Worm (Caenorhabditis elegans) whole organism, L2 larva: ENCODE results near the gene C28H8.2.
A peak's percentile ranks its signal among the peaks of the same experiment; 100 is the strongest.

Source experiments
- C34F6.9 ChIP-seq: fragments of 150-350 bp; optimal IDR thresholded peaks from 2 replicates; lab custom pipeline; 2014; ENCODE audit warnings: missing biosample characterization, missing genetic modification characterization
- F13H6.1 ChIP-seq: sonication (generic microtip); optimal IDR thresholded peaks from 2 replicates; lab custom pipeline; 2016; ENCODE audit warnings: missing genetic modification characterization, missing compliant biosample characterization
- R02D3.7 ChIP-seq: fragments of 150-350 bp; optimal IDR thresholded peaks from 2 replicates; lab custom pipeline; 2014; ENCODE audit warnings: missing biosample characterization, missing genetic modification characterization
- Y55F3AM.14 ChIP-seq: fragments of 200-800 bp; sonication (Bioruptor generic); optimal IDR thresholded peaks from 2 replicates; lab custom pipeline; 2018; ENCODE audit warnings: mild to moderate bottlenecking, missing genetic modification characterization, missing compliant biosample characterization
- ZK546.5 ChIP-seq: sonication (generic microtip); optimal IDR thresholded peaks from 2 replicates; lab custom pipeline; 2017; ENCODE audit warnings: missing biosample characterization, missing genetic modification characterization
- alr-1 ChIP-seq: fragments of 150-350 bp; optimal IDR thresholded peaks from 2 replicates; lab custom pipeline; 2014; ENCODE audit warnings: missing biosample characterization, missing genetic modification characterization
- aly-2 ChIP-seq: fragments of 150-350 bp; optimal IDR thresholded peaks from 2 replicates; lab custom pipeline; 2014; ENCODE audit warnings: missing biosample characterization, missing genetic modification characterization
- ama-1 ChIP-seq: fragments of 150-350 bp; optimal IDR thresholded peaks from 2 replicates; lab custom pipeline; 2018; ENCODE audit warnings: inconsistent platforms
- blmp-1 ChIP-seq: sonication (generic microtip); optimal IDR thresholded peaks from 2 replicates; lab custom pipeline; 2017; ENCODE audit warnings: missing genetic modification characterization, mild to moderate bottlenecking, missing compliant biosample characterization, antibody characterized with exemption, moderate library complexity; ENCODE audit not compliant: insufficient read depth
- ceh-16 ChIP-seq: fragments of 150-350 bp; optimal IDR thresholded peaks from 2 replicates; lab custom pipeline; 2014; ENCODE audit warnings: missing biosample characterization, missing genetic modification characterization
- ceh-82 ChIP-seq: fragments of 150-350 bp; optimal IDR thresholded peaks from 2 replicates; lab custom pipeline; 2014; ENCODE audit warnings: missing biosample characterization, missing genetic modification characterization
- crh-2 ChIP-seq: sonication (generic microtip); optimal IDR thresholded peaks from 2 replicates; lab custom pipeline; 2017; ENCODE audit warnings: missing biosample characterization, missing genetic modification characterization
- dmd-4 ChIP-seq: sonication (generic microtip); optimal IDR thresholded peaks from 2 replicates; lab custom pipeline; 2017; ENCODE audit warnings: missing biosample characterization, missing genetic modification characterization
- egl-27 ChIP-seq: sonication (generic microtip); optimal IDR thresholded peaks from 3 replicates; lab custom pipeline; 2017; ENCODE audit warnings: missing biosample characterization, missing genetic modification reagents, missing genetic modification characterization
- elt-1 ChIP-seq: fragments of 150-350 bp; optimal IDR thresholded peaks from 2 replicates; lab custom pipeline; 2014; ENCODE audit warnings: missing biosample characterization, missing genetic modification characterization
- elt-3 ChIP-seq: sonication (generic microtip); optimal IDR thresholded peaks from 2 replicates; lab custom pipeline; 2017; ENCODE audit warnings: missing biosample characterization, missing genetic modification characterization
- fos-1 ChIP-seq: fragments of 150-350 bp; optimal IDR thresholded peaks from 2 replicates; lab custom pipeline; 2014; ENCODE audit warnings: missing biosample characterization, missing genetic modification characterization
- gmeb-1 ChIP-seq: fragments of 150-350 bp; optimal IDR thresholded peaks from 2 replicates; lab custom pipeline; 2014; ENCODE audit warnings: missing biosample characterization, missing genetic modification characterization
- lin-11 ChIP-seq: fragments of 150-350 bp; sonication (generic microtip); optimal IDR thresholded peaks from 2 replicates; lab custom pipeline; 2014; ENCODE audit warnings: missing biosample characterization, missing genetic modification characterization, inconsistent platforms, mixed read lengths
- lin-13 ChIP-seq: fragments of 150-350 bp; optimal IDR thresholded peaks from 2 replicates; lab custom pipeline; 2014; ENCODE audit warnings: missing biosample characterization, missing genetic modification reagents, missing genetic modification characterization
- lin-39 ChIP-seq: fragments of 150-350 bp; optimal IDR thresholded peaks from 2 replicates; lab custom pipeline; 2014; ENCODE audit warnings: missing biosample characterization, missing genetic modification reagents, missing genetic modification characterization
- lsy-2 ChIP-seq, 2 experiments: fragments of 150-350 bp in 1 of 2; sonication (generic microtip) in 1 of 2; optimal IDR thresholded peaks; 2 replicates each; lab custom pipeline; 2014 to 2017; ENCODE audit warnings: missing biosample characterization in 2 of 2, missing genetic modification characterization in 2 of 2
- mab-5 ChIP-seq: fragments of 150-350 bp; optimal IDR thresholded peaks from 2 replicates; lab custom pipeline; 2014; ENCODE audit warnings: missing biosample characterization, missing genetic modification characterization
- mbf-1 ChIP-seq: sonication (generic microtip); optimal IDR thresholded peaks from 2 replicates; lab custom pipeline; 2017; ENCODE audit warnings: missing biosample characterization, missing genetic modification characterization
- mdl-1 ChIP-seq, 2 experiments: fragments of 150-350 bp in 1 of 2; sonication (generic microtip) in 1 of 2; optimal IDR thresholded peaks; 2 replicates each; lab custom pipeline; 2017; ENCODE audit warnings: missing biosample characterization in 2 of 2, missing genetic modification characterization in 2 of 2
- nhr-10 ChIP-seq: sonication (generic microtip); optimal IDR thresholded peaks from 2 replicates; lab custom pipeline; 2017; ENCODE audit warnings: missing biosample characterization, missing genetic modification characterization
- nhr-11 ChIP-seq: fragments of 150-350 bp; optimal IDR thresholded peaks from 2 replicates; lab custom pipeline; 2014; ENCODE audit warnings: missing biosample characterization, missing genetic modification characterization
- nhr-12 ChIP-seq: fragments of 150-350 bp; optimal IDR thresholded peaks from 2 replicates; lab custom pipeline; 2014; ENCODE audit warnings: missing biosample characterization, missing genetic modification characterization
- nhr-129 ChIP-seq: fragments of 150-350 bp; optimal IDR thresholded peaks from 2 replicates; lab custom pipeline; 2014; ENCODE audit warnings: missing biosample characterization, missing genetic modification characterization
- nhr-21 ChIP-seq: fragments of 150-350 bp; optimal IDR thresholded peaks from 2 replicates; lab custom pipeline; 2014; ENCODE audit warnings: missing biosample characterization, missing genetic modification characterization
- nhr-23 ChIP-seq: fragments of 150-350 bp; optimal IDR thresholded peaks from 2 replicates; lab custom pipeline; 2014; ENCODE audit warnings: missing biosample characterization, missing genetic modification reagents, missing genetic modification characterization
- nhr-237 ChIP-seq: fragments of 150-350 bp; optimal IDR thresholded peaks from 2 replicates; lab custom pipeline; 2014; ENCODE audit warnings: missing biosample characterization, missing genetic modification characterization
- nhr-25 ChIP-seq: fragments of 150-350 bp; sonication (generic microtip); optimal IDR thresholded peaks from 3 replicates; lab custom pipeline; 2014; ENCODE audit warnings: missing biosample characterization, missing genetic modification characterization
- nhr-6 ChIP-seq: fragments of 150-350 bp; optimal IDR thresholded peaks from 2 replicates; lab custom pipeline; 2014; ENCODE audit warnings: missing biosample characterization, missing genetic modification characterization
- nhr-77 ChIP-seq: fragments of 150-350 bp; optimal IDR thresholded peaks from 2 replicates; lab custom pipeline; 2014; ENCODE audit warnings: missing biosample characterization, missing genetic modification characterization
- peb-1 ChIP-seq: fragments of 150-350 bp; optimal IDR thresholded peaks from 2 replicates; lab custom pipeline; 2014; ENCODE audit warnings: missing biosample characterization, missing genetic modification characterization
- sem-4 ChIP-seq: fragments of 150-350 bp; optimal IDR thresholded peaks from 2 replicates; lab custom pipeline; 2014; ENCODE audit warnings: missing biosample characterization, missing genetic modification reagents, missing genetic modification characterization
- skn-1 ChIP-seq: sonication (generic microtip); optimal IDR thresholded peaks from 2 replicates; lab custom pipeline; 2017; ENCODE audit warnings: missing biosample characterization, missing genetic modification characterization
- sma-3 ChIP-seq: sonication (generic microtip); optimal IDR thresholded peaks from 2 replicates; lab custom pipeline; 2016; ENCODE audit warnings: missing genetic modification reagents, missing genetic modification characterization, missing compliant biosample characterization
- sma-9 ChIP-seq, 2 experiments: fragments of 150-350 bp in 1 of 2; sonication (generic microtip) in 1 of 2; optimal IDR thresholded peaks; 2 replicates each; lab custom pipeline; 2014 to 2016; ENCODE audit warnings: missing genetic modification characterization in 2 of 2, mild to moderate bottlenecking in 1 of 2, missing biosample characterization in 1 of 2, missing compliant biosample characterization in 1 of 2, missing genetic modification reagents in 1 of 2, moderate library complexity in 1 of 2
- snpc-4 ChIP-seq: fragments of 150-350 bp; optimal IDR thresholded peaks from 2 replicates; lab custom pipeline; 2014; ENCODE audit warnings: missing biosample characterization, missing genetic modification characterization
- unc-39 ChIP-seq: fragments of 150-350 bp; optimal IDR thresholded peaks from 2 replicates; lab custom pipeline; 2014; ENCODE audit warnings: missing biosample characterization, missing genetic modification characterization
- unc-55 ChIP-seq: fragments of 150-350 bp; sonication (generic microtip); optimal IDR thresholded peaks from 3 replicates; lab custom pipeline; 2014; ENCODE audit warnings: missing biosample characterization, missing genetic modification reagents, missing genetic modification characterization
- unc-62 ChIP-seq: fragments of 150-350 bp; optimal IDR thresholded peaks from 2 replicates; lab custom pipeline; 2014; ENCODE audit warnings: missing biosample characterization, missing genetic modification reagents, missing genetic modification characterization
- zag-1 ChIP-seq: fragments of 150-350 bp; optimal IDR thresholded peaks from 2 replicates; lab custom pipeline; 2014; ENCODE audit warnings: missing biosample characterization, missing genetic modification characterization
- ztf-1 ChIP-seq: fragments of 200-800 bp; sonication (Bioruptor generic); conservative IDR thresholded peaks from 2 replicates; pipeline ENCODE4 v1.3.6; 2022; ENCODE audit warnings: missing genetic modification characterization, missing compliant biosample characterization
- ztf-11 ChIP-seq: sonication (generic microtip); optimal IDR thresholded peaks from 2 replicates; lab custom pipeline; 2017; ENCODE audit warnings: missing biosample characterization, missing genetic modification characterization
- ztf-4 ChIP-seq: fragments of 150-350 bp; optimal IDR thresholded peaks from 2 replicates; lab custom pipeline; 2014; ENCODE audit warnings: missing biosample characterization, missing genetic modification characterization

C28H8.2 gene

DNA sequence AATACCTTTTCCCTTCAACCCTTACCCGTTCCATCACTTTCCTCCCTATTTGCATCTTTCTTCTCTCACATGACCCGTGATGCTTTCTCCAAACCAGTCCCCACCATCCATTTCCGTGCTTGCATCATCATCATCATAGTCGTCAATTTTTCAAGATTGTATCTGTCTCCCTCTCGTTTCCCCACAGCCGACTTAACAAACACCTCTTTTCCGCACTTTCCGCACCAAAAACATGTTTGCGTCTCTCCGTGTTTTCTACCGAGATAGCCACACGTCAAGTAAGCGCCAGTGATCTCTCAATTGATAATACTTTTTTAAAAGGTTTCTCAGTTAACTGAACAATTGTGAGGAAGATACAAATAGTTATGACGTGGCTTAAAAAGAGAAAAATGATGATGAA lies 17.9 kb downstream of the C28H8.2 start:
- TF ChIP-seq nhr-6 (tag; lab: Kevin White, UChicago) = peak; percentile 65
- peak; percentile 69 for TF ChIP-seq lin-39 (tag; lab: Kevin White, UChicago)
- TF ChIP-seq ZK546.5 = no peak
- TF ChIP-seq C34F6.9 (tag; lab: Kevin White, UChicago) = peak; percentile 66
- TF ChIP-seq lin-13 = no peak
- TF ChIP-seq Y55F3AM.14 (GFP tag; lab: Kevin White, UChicago) = peak; percentile 76
- no peak for TF ChIP-seq elt-3 (tag; lab: Kevin White, UChicago)
- no peak for TF ChIP-seq mbf-1 (tag; lab: Kevin White, UChicago)
- peak; percentile 98 for TF ChIP-seq nhr-129 (tag; lab: Kevin White, UChicago)
- TF ChIP-seq ceh-16 (tag; lab: Kevin White, UChicago) = peak; percentile 70
- peak; percentile 82 for TF ChIP-seq blmp-1 (tag; lab: Kevin White, UChicago)
- peak; percentile 64 for TF ChIP-seq ztf-4 (tag; lab: Kevin White, UChicago)
- TF ChIP-seq nhr-11 (tag; lab: Kevin White, UChicago) = no peak
- peak; percentile 86 for TF ChIP-seq fos-1 (tag; lab: Kevin White, UChicago)
- TF ChIP-seq nhr-10 = no peak
- TF ChIP-seq sem-4 = peak; percentile 71
- no peak for TF ChIP-seq ztf-1 (GFP tag; lab: Robert Waterston, UW)
- no peak for TF ChIP-seq nhr-77
- peak; percentile 39 for TF ChIP-seq mab-5 (tag; lab: Kevin White, UChicago)
- TF ChIP-seq snpc-4 (tag; lab: Kevin White, UChicago) = no peak
- no peak for TF ChIP-seq alr-1 (tag; lab: Kevin White, UChicago)
- TF ChIP-seq sma-9 (GFP tag; optimal IDR thresholded peaks at IDR 0.05; lab: Kevin White, UChicago) = peak; percentile 84
- no peak for TF ChIP-seq sma-9 (tag; optimal IDR thresholded peaks at IDR 0.05; lab: Kevin White, UChicago)
- peak in 1 of 2 experiments; percentile 75 for TF ChIP-seq lsy-2 (tag; optimal IDR thresholded peaks at IDR 0.05; lab: Kevin White, UChicago)
- TF ChIP-seq peb-1 (tag; lab: Kevin White, UChicago) = no peak
- TF ChIP-seq crh-2 (tag; lab: Kevin White, UChicago) = peak; percentile 87
- peak; percentile 95 for TF ChIP-seq nhr-21
- TF ChIP-seq nhr-23 (tag; lab: Kevin White, UChicago) = no peak
- no peak for TF ChIP-seq ceh-82 (tag; lab: Kevin White, UChicago)
- peak; percentile 54 for TF ChIP-seq gmeb-1
- TF ChIP-seq unc-39 = no peak
- TF ChIP-seq ztf-11 (tag; lab: Kevin White, UChicago) = no peak
- TF ChIP-seq aly-2 (tag; lab: Kevin White, UChicago) = no peak
- TF ChIP-seq dmd-4 (tag; lab: Kevin White, UChicago) = no peak
- TF ChIP-seq ama-1 = no peak
- peak; percentile 86 for TF ChIP-seq unc-55 (GFP tag; lab: Kevin White, UChicago)
- TF ChIP-seq zag-1 = peak; percentile 28
- no peak for TF ChIP-seq lin-11 (tag; lab: Kevin White, UChicago)
- peak; percentile 63 for TF ChIP-seq F13H6.1 (tag; lab: Kevin White, UChicago)
- TF ChIP-seq nhr-12 = no peak
- TF ChIP-seq elt-1 (tag; lab: Kevin White, UChicago) = no peak
- peak; percentile 88 for TF ChIP-seq egl-27 (tag; lab: Kevin White, UChicago)
- no peak for TF ChIP-seq R02D3.7 (tag; lab: Kevin White, UChicago)
- no peak for TF ChIP-seq skn-1 (tag; lab: Kevin White, UChicago)
- TF ChIP-seq sma-3 (GFP tag; lab: Kevin White, UChicago) = peak; percentile 90
- peak in 1 of 2 experiments; percentile 50 for TF ChIP-seq mdl-1 (tag; optimal IDR thresholded peaks at IDR 0.05; lab: Kevin White, UChicago)
- TF ChIP-seq nhr-237 (tag; lab: Kevin White, UChicago) = no peak
- peak; percentile 95 for TF ChIP-seq nhr-25 (tag; lab: Kevin White, UChicago)
- peak; percentile 54 for TF ChIP-seq unc-62 (GFP tag; lab: Kevin White, UChicago)
- TF ChIP-seq, all 48 proteins: peak for 24
